Worm (Caenorhabditis elegans) whole organism, L1 larva: ENCODE measurements around the gene F07F6.8.

Experiments
- C04F5.9 ChIP-seq: sonication (generic microtip); optimal IDR thresholded peaks from 2 replicates; lab custom pipeline; 2016; ENCODE audit warnings: missing genetic modification characterization, missing compliant biosample characterization
- C16A3.4 ChIP-seq: fragments of 150-350 bp; optimal IDR thresholded peaks from 2 replicates; lab custom pipeline; 2014; ENCODE audit warnings: missing biosample characterization, missing genetic modification characterization
- C34B4.2 ChIP-seq: sonication (generic microtip); optimal IDR thresholded peaks from 2 replicates; lab custom pipeline; 2017; ENCODE audit warnings: mild to moderate bottlenecking, missing genetic modification characterization, missing compliant biosample characterization
- Y116A8C.19 ChIP-seq: sonication (generic microtip); optimal IDR thresholded peaks from 2 replicates; lab custom pipeline; 2016; ENCODE audit warnings: missing compliant biosample characterization, missing genetic modification characterization, borderline replicate concordance
- aha-1 ChIP-seq: fragments of 150-350 bp; optimal IDR thresholded peaks from 2 replicates; lab custom pipeline; 2014; ENCODE audit warnings: missing biosample characterization, missing genetic modification characterization
- ama-1 ChIP-seq: fragments of 150-350 bp; optimal IDR thresholded peaks from 2 replicates; lab custom pipeline; 2014
- ceh-82 ChIP-seq, 3 experiments: fragments of 150-350 bp in 1 of 3; sonication (generic microtip) in 2 of 3; optimal IDR thresholded peaks; 2 replicates each; lab custom pipeline; 2014 to 2017; ENCODE audit warnings: missing biosample characterization in 3 of 3, missing genetic modification characterization in 3 of 3
- ceh-88 ChIP-seq: fragments of 200-800 bp; sonication (Bioruptor generic); IDR thresholded peaks from 2 replicates; pipeline ENCODE4 v1.3.6; 2022; ENCODE audit warnings: missing genetic modification characterization, missing compliant biosample characterization
- ceh-90 ChIP-seq: sonication (generic microtip); optimal IDR thresholded peaks from 2 replicates; lab custom pipeline; 2016; ENCODE audit warnings: missing genetic modification characterization, missing compliant biosample characterization
- efl-1 ChIP-seq, 4 experiments: fragments of 150-350 bp; optimal IDR thresholded peaks in 3 of 4; peaks in 1 of 4; 1 replicate in 1 of 4; 2 replicates in 3 of 4; lab custom pipeline; 2014; ENCODE audit warnings: missing biosample characterization in 2 of 4, missing genetic modification characterization in 2 of 4, missing genetic modification reagents in 2 of 4
- egl-27 ChIP-seq, 2 experiments: fragments of 150-350 bp in 1 of 2; sonication (generic microtip); optimal IDR thresholded peaks; 3 replicates each; lab custom pipeline; 2017 to 2018; ENCODE audit warnings: missing biosample characterization in 2 of 2, missing genetic modification characterization in 2 of 2, missing genetic modification reagents in 2 of 2
- elt-2 ChIP-seq: sonication (generic microtip); optimal IDR thresholded peaks from 2 replicates; lab custom pipeline; 2016; ENCODE audit warnings: missing genetic modification characterization, mild to moderate bottlenecking, inconsistent platforms, missing compliant biosample characterization, missing genetic modification reagents
- elt-3 ChIP-seq, 6 experiments: fragments of 150-350 bp in 1 of 6; sonication (generic microtip); optimal IDR thresholded peaks; 2 replicates each; lab custom pipeline; 2017 to 2018; ENCODE audit warnings: missing biosample characterization in 6 of 6, missing genetic modification characterization in 6 of 6, inconsistent platforms in 1 of 6
- ets-5 ChIP-seq: fragments of 200-800 bp; sonication (Bioruptor generic); IDR thresholded peaks from 2 replicates; pipeline ENCODE4 v1.3.6; 2022; ENCODE audit warnings: missing genetic modification characterization, missing compliant biosample characterization
- fkh-8 ChIP-seq: sonication (generic microtip); optimal IDR thresholded peaks from 2 replicates; lab custom pipeline; 2016; ENCODE audit warnings: mild to moderate bottlenecking, missing genetic modification characterization, missing compliant biosample characterization
- fos-1 ChIP-seq: fragments of 150-350 bp; optimal IDR thresholded peaks from 2 replicates; lab custom pipeline; 2014; ENCODE audit warnings: missing biosample characterization, missing genetic modification characterization
- hlh-17 ChIP-seq: fragments of 200-800 bp; sonication (Bioruptor generic); optimal IDR thresholded peaks from 2 replicates; lab custom pipeline; 2018; ENCODE audit warnings: missing genetic modification characterization, mild to moderate bottlenecking, missing compliant biosample characterization, moderate library complexity, borderline replicate concordance
- irx-1 ChIP-seq: sonication (generic microtip); optimal IDR thresholded peaks from 2 replicates; lab custom pipeline; 2016; ENCODE audit warnings: missing genetic modification characterization, missing compliant biosample characterization
- isw-1 ChIP-seq: fragments of 200-800 bp; sonication (Bioruptor generic); IDR thresholded peaks from 2 replicates; pipeline ENCODE4 v1.3.6; 2022; ENCODE audit warnings: missing genetic modification characterization, missing compliant biosample characterization
- jun-1 ChIP-seq: fragments of 150-350 bp; optimal IDR thresholded peaks from 2 replicates; lab custom pipeline; 2014; ENCODE audit warnings: missing biosample characterization, missing genetic modification reagents, missing genetic modification characterization
- lin-13 ChIP-seq: fragments of 150-350 bp; optimal IDR thresholded peaks from 2 replicates; lab custom pipeline; 2014; ENCODE audit warnings: missing biosample characterization, missing genetic modification reagents, missing genetic modification characterization
- lin-14 ChIP-seq: fragments of 200-800 bp; sonication (Bioruptor generic); optimal IDR thresholded peaks from 2 replicates; lab custom pipeline; 2018; ENCODE audit warnings: mild to moderate bottlenecking, missing genetic modification characterization, moderate library complexity, missing compliant biosample characterization
- lin-15B ChIP-seq: fragments of 150-350 bp; sonication (generic microtip); optimal IDR thresholded peaks from 3 replicates; lab custom pipeline; 2014; ENCODE audit warnings: missing biosample characterization, missing genetic modification characterization
- lin-35 ChIP-seq, 2 experiments: fragments of 150-350 bp; optimal IDR thresholded peaks; 2 replicates each; lab custom pipeline; 2014; ENCODE audit warnings: missing biosample characterization in 2 of 2, missing genetic modification characterization in 2 of 2, missing genetic modification reagents in 2 of 2
- lin-39 ChIP-seq: fragments of 150-350 bp; optimal IDR thresholded peaks from 2 replicates; lab custom pipeline; 2014; ENCODE audit warnings: missing biosample characterization, missing genetic modification reagents, missing genetic modification characterization
- lir-3 ChIP-seq: sonication (generic microtip); optimal IDR thresholded peaks from 2 replicates; lab custom pipeline; 2016; ENCODE audit warnings: mild to moderate bottlenecking, missing genetic modification characterization, moderate library complexity, missing compliant biosample characterization; ENCODE audit not compliant: poor library complexity
- mdl-1 ChIP-seq, 2 experiments: fragments of 150-350 bp; optimal IDR thresholded peaks; 2 replicates each; lab custom pipeline; 2014 to 2017; ENCODE audit warnings: missing biosample characterization in 2 of 2, missing genetic modification characterization in 2 of 2, inconsistent platforms in 1 of 2
- mef-2 ChIP-seq: fragments of 150-350 bp; optimal IDR thresholded peaks from 2 replicates; lab custom pipeline; 2014; ENCODE audit warnings: missing biosample characterization, missing genetic modification characterization
- nhr-12 ChIP-seq: sonication (generic microtip); optimal IDR thresholded peaks from 2 replicates; lab custom pipeline; 2017; ENCODE audit warnings: missing biosample characterization, missing genetic modification characterization
- nhr-20 ChIP-seq: sonication (generic microtip); optimal IDR thresholded peaks from 2 replicates; lab custom pipeline; 2016; ENCODE audit warnings: mild to moderate bottlenecking, missing genetic modification characterization, missing compliant biosample characterization
- nhr-28 ChIP-seq: fragments of 150-350 bp; optimal IDR thresholded peaks from 2 replicates; lab custom pipeline; 2014; ENCODE audit warnings: missing biosample characterization, missing genetic modification characterization
- nhr-71 ChIP-seq: sonication (generic microtip); optimal IDR thresholded peaks from 2 replicates; lab custom pipeline; 2016; ENCODE audit warnings: mild to moderate bottlenecking, missing genetic modification characterization, moderate library complexity, missing compliant biosample characterization
- nhr-77 ChIP-seq: fragments of 150-350 bp; optimal IDR thresholded peaks from 2 replicates; lab custom pipeline; 2014; ENCODE audit warnings: missing biosample characterization, missing genetic modification characterization
- nhr-85 ChIP-seq: sonication (generic microtip); peaks from one replicate; lab custom pipeline; 2016; ENCODE audit warnings: missing genetic modification characterization, inconsistent platforms, missing compliant biosample characterization
- nhr-90 ChIP-seq: sonication (generic microtip); optimal IDR thresholded peaks from 2 replicates; lab custom pipeline; 2016; ENCODE audit warnings: mild to moderate bottlenecking, missing genetic modification characterization, missing compliant biosample characterization; ENCODE audit not compliant: poor library complexity
- pax-3 ChIP-seq: fragments of 200-800 bp; sonication (Bioruptor generic); optimal IDR thresholded peaks from 2 replicates; lab custom pipeline; 2018; ENCODE audit warnings: mild to moderate bottlenecking, missing genetic modification characterization, moderate library complexity, missing compliant biosample characterization
- pqm-1 ChIP-seq: sonication (generic microtip); optimal IDR thresholded peaks from 3 replicates; lab custom pipeline; 2017; ENCODE audit warnings: missing biosample characterization, missing genetic modification characterization
- rnt-1 ChIP-seq: sonication (generic microtip); optimal IDR thresholded peaks from 2 replicates; lab custom pipeline; 2016; ENCODE audit warnings: mild to moderate bottlenecking, missing genetic modification characterization, moderate library complexity, missing compliant biosample characterization
- skn-1 ChIP-seq: fragments of 150-350 bp; optimal IDR thresholded peaks from 2 replicates; lab custom pipeline; 2014; ENCODE audit warnings: missing biosample characterization, missing genetic modification characterization
- snpc-4 ChIP-seq: fragments of 150-350 bp; optimal IDR thresholded peaks from 2 replicates; lab custom pipeline; 2014; ENCODE audit warnings: missing biosample characterization, missing genetic modification characterization
- snu-23 ChIP-seq: sonication (generic microtip); optimal IDR thresholded peaks from 2 replicates; lab custom pipeline; 2016; ENCODE audit warnings: missing genetic modification characterization, missing compliant biosample characterization
- sox-4 ChIP-seq: sonication (generic microtip); optimal IDR thresholded peaks from 2 replicates; lab custom pipeline; 2016; ENCODE audit warnings: missing genetic modification characterization, missing compliant biosample characterization
- sup-37 ChIP-seq: fragments of 200-800 bp; sonication (Bioruptor generic); optimal IDR thresholded peaks from 2 replicates; lab custom pipeline; 2018; ENCODE audit warnings: mild to moderate bottlenecking, missing genetic modification characterization, missing compliant biosample characterization
- swsn-7 ChIP-seq: sonication (generic microtip); optimal IDR thresholded peaks from 2 replicates; lab custom pipeline; 2016; ENCODE audit warnings: missing genetic modification characterization, missing compliant biosample characterization
- tbx-2 ChIP-seq: sonication (generic microtip); optimal IDR thresholded peaks from 2 replicates; lab custom pipeline; 2016; ENCODE audit warnings: missing genetic modification characterization, missing compliant biosample characterization
- tlp-1 ChIP-seq: fragments of 150-350 bp; optimal IDR thresholded peaks from 2 replicates; lab custom pipeline; 2014; ENCODE audit warnings: missing biosample characterization, missing genetic modification characterization
- unc-130 ChIP-seq: fragments of 150-350 bp; optimal IDR thresholded peaks from 2 replicates; lab custom pipeline; 2017; ENCODE audit warnings: missing biosample characterization, missing genetic modification characterization, inconsistent platforms
- unc-30 ChIP-seq: sonication (generic microtip); optimal IDR thresholded peaks from 2 replicates; lab custom pipeline; 2017; ENCODE audit warnings: missing biosample characterization, missing genetic modification characterization
- unc-62 ChIP-seq: fragments of 150-350 bp; optimal IDR thresholded peaks from 2 replicates; lab custom pipeline; 2014; ENCODE audit warnings: missing biosample characterization, missing genetic modification reagents, missing genetic modification characterization
- vab-15 ChIP-seq: sonication (generic microtip); optimal IDR thresholded peaks from 2 replicates; lab custom pipeline; 2017; ENCODE audit warnings: missing genotype, mild to moderate bottlenecking, missing genetic modification characterization, missing compliant biosample characterization
- xbp-1 ChIP-seq: sonication (generic microtip); optimal IDR thresholded peaks from 2 replicates; lab custom pipeline; 2016; ENCODE audit warnings: missing genetic modification characterization, missing compliant biosample characterization

The F07F6.8 gene

DNA sequence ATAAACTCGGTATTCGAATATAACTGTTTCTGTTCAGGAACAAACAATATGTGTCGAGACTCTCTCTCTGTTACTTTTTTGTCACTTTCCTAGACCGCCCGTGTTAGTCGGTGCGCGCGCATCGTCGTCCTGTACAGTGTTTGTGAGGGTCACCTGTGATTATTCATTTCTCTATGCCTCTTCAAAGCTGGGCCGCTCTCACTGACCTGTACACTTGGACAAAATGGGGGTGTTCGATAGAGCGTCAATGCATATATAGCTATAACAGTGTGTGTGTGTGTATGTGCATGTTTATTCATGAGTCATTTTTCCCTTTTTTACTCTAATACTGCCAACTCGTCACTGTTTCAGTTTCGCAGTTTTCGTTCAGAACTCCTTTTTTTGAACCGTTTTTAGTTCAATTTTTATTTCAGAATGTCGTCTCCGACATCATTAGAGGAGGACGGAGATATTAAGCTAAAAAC lies 45.9 kb downstream of the F07F6.8 start, which contains the start of gene pkc-3 (continued):
- peak; percentile 77 for TF ChIP-seq nhr-90 (tag; lab: Kevin White, UChicago)
- TF ChIP-seq C34B4.2 (tag; lab: Kevin White, UChicago), result no peak
- no peak for TF ChIP-seq sup-37 (GFP tag; lab: Kevin White, UChicago)
- TF ChIP-seq lin-13, result peak; percentile 40
- peak; percentile 29 for TF ChIP-seq irx-1 (tag; lab: Kevin White, UChicago)
- no peak for TF ChIP-seq unc-30 (tag; lab: Kevin White, UChicago)
- peak in 1 of 3 experiments; percentile 17 for TF ChIP-seq ceh-82 (tag; optimal IDR thresholded peaks at IDR 0.05; lab: Kevin White, UChicago)
- TF ChIP-seq isw-1 (GFP tag; lab: Robert Waterston, UW), result no peak
- no peak for TF ChIP-seq ceh-90 (tag; lab: Kevin White, UChicago)
- TF ChIP-seq Y116A8C.19 (tag; lab: Kevin White, UChicago), result no peak
- TF ChIP-seq nhr-77 (tag; lab: Kevin White, UChicago), result peak; percentile 79
- peak; percentile 12 for TF ChIP-seq lir-3
- no peak for TF ChIP-seq nhr-28 (tag; lab: Kevin White, UChicago)
- peak in 3 of 6 experiments; percentile 6 to 74 (median 66) for TF ChIP-seq elt-3 (tag; optimal IDR thresholded peaks at IDR 0.05; lab: Kevin White, UChicago)
- TF ChIP-seq tlp-1, result no peak
- TF ChIP-seq ets-5 (GFP tag; lab: Robert Waterston, UW), result no peak
- peak; percentile 68 for TF ChIP-seq elt-2 (tag; lab: Kevin White, UChicago)
- no peak for TF ChIP-seq fkh-8 (tag; lab: Kevin White, UChicago)
- peak; percentile 81 for TF ChIP-seq nhr-20
- peak; percentile 20 for TF ChIP-seq jun-1
- TF ChIP-seq pqm-1 (tag; lab: Kevin White, UChicago), result no peak
- TF ChIP-seq unc-130 (tag; lab: Kevin White, UChicago), result no peak
- TF ChIP-seq nhr-85 (tag; lab: Kevin White, UChicago), result peak; percentile 81
- no peak for TF ChIP-seq sox-4
- peak; percentile 71 for TF ChIP-seq nhr-71 (tag; lab: Kevin White, UChicago)
- TF ChIP-seq mef-2 (tag; lab: Kevin White, UChicago), result no peak
- peak; percentile 10 for TF ChIP-seq fos-1 (tag; lab: Kevin White, UChicago)
- TF ChIP-seq ceh-88 (GFP tag; lab: Robert Waterston, UW), result no peak
- peak; percentile 53 to 54 for TF ChIP-seq efl-1 (optimal IDR thresholded peaks at IDR 0.05; lab: Kevin White, UChicago)
- TF ChIP-seq efl-1 (GFP tag; optimal IDR thresholded peaks at IDR 0.05 in 1 of 2; lab: Kevin White, UChicago), result peak; percentile 21 to 95
- TF ChIP-seq aha-1 (tag; lab: Kevin White, UChicago), result no peak
- peak; percentile 50 for TF ChIP-seq swsn-7
- no peak for TF ChIP-seq pax-3
- peak; percentile 51 for TF ChIP-seq skn-1 (tag; lab: Kevin White, UChicago)
- peak; percentile 80 for TF ChIP-seq snu-23 (GFP tag; lab: Kevin White, UChicago)
- TF ChIP-seq vab-15 (tag; lab: Kevin White, UChicago), result no peak
- TF ChIP-seq lin-35 (GFP tag; optimal IDR thresholded peaks at IDR 0.05; lab: Kevin White, UChicago), result peak; percentile 25 to 81
- TF ChIP-seq mdl-1 (tag; optimal IDR thresholded peaks at IDR 0.05; lab: Kevin White, UChicago), result peak in 1 of 2 experiments; percentile 36
- peak; percentile 60 for TF ChIP-seq C16A3.4
- TF ChIP-seq lin-14, result peak; percentile 83
- TF ChIP-seq ama-1, result peak; percentile 91
- TF ChIP-seq lin-15B, result peak; percentile 17
- no peak for TF ChIP-seq nhr-12 (tag; lab: Kevin White, UChicago)
- no peak for TF ChIP-seq unc-62 (GFP tag; lab: Kevin White, UChicago)

DNA sequence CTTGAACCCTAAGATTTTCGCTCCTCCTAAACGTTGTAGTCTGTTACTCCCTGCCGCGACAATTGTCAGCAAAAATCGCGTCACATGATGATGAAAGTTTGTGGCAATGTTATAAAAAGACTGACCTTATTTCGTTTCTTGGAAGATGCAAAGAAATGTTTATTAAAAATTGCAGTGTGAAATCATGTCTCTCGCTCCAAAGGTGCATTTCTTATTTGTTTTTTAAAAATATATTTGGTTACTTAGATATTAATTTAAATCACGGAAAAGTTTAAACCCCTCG lies 47.4 kb downstream of the F07F6.8 start:
- TF ChIP-seq nhr-85 (tag; lab: Kevin White, UChicago) (peak; percentile 80), lir-3 (no peak), unc-62 (GFP tag; lab: Kevin White, UChicago) (no peak), snpc-4 (no peak), lin-35 (GFP tag; optimal IDR thresholded peaks at IDR 0.05; lab: Kevin White, UChicago) (peak; percentile 13 to 47), rnt-1 (peak; percentile 12), lin-15B (no peak), lin-14 (peak; percentile 17), xbp-1 (tag; lab: Kevin White, UChicago) (peak; percentile 13), hlh-17 (no peak), egl-27 (tag; optimal IDR thresholded peaks at IDR 0.05; lab: Kevin White, UChicago) (no peak), mdl-1 (tag; optimal IDR thresholded peaks at IDR 0.05; lab: Kevin White, UChicago) (no peak), efl-1 (optimal IDR thresholded peaks at IDR 0.05; lab: Kevin White, UChicago) (no peak), efl-1 (GFP tag; optimal IDR thresholded peaks at IDR 0.05 in 1 of 2; lab: Kevin White, UChicago) (no peak), sox-4 (no peak), tlp-1 (no peak), lin-39 (tag; lab: Kevin White, UChicago) (no peak), isw-1 (GFP tag; lab: Robert Waterston, UW) (no peak), unc-30 (tag; lab: Kevin White, UChicago) (no peak), nhr-20 (peak; percentile 60), snu-23 (GFP tag; lab: Kevin White, UChicago) (peak; percentile 35), C04F5.9 (tag; lab: Kevin White, UChicago) (no peak), tbx-2 (tag; lab: Kevin White, UChicago) (no peak), lin-13 (no peak), ceh-90 (tag; lab: Kevin White, UChicago) (no peak)
